Fruit fly (Drosophila melanogaster): ENCODE measurements around the gene CG4572.

CG4572 gene

DNA sequence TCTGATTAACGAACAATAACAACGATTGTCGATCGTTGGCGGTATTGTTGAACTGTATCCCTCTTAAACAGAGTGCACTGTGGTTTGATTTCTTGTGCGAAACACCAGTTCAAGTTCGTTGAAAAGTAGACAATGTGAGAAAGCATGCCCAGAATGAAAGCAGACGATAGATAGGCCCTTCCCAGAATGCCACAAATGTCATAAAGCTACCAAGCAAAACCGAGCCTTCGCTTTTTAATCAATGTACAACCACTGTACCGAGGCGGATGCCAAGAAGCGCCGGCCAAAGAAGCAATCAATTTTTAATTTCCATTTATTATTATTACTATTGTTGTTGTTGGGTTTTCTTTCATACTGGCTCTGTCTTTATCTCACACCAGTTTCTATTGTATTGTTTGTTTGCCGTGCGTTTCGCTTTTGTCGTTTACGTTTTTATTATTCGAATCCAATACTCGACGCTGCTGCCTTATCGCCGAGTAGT, 44.7 kb upstream of the CG4572 start (continued):
- TF ChIP-seq HLH3B (GFP tag; IDR thresholded peaks at IDR 0.05) (peak; percentile 87), CkIIα-i1 (GFP tag; IDR thresholded peaks at IDR 0.05) (0 out of 2 replicates have a peak, but pooled peaks have one; percentile 23), CG13775 (GFP tag; optimal IDR thresholded peaks at IDR 0.05) (peak; percentile 68), CG1529 (GFP tag; optimal IDR thresholded peaks at IDR 0.05) (peak; percentile 75), NFAT (GFP tag; IDR thresholded peaks at IDR 0.05) (peak; percentile 81), her (GFP tag; optimal IDR thresholded peaks at IDR 0.05) (peak; percentile 88), CG11085 (GFP tag; IDR thresholded peaks at IDR 0.05) (peak; percentile 66), sim (GFP tag; IDR thresholded peaks at IDR 0.05) (peak; percentile 60; the same call in 1 of the 2 replicates), Dad (GFP tag; optimal IDR thresholded peaks at IDR 0.05) (peak; percentile 74), knrl (GFP tag; IDR thresholded peaks at IDR 0.05; ENCODE audit: partially characterized antibody) (no peak), schlank (tag; optimal IDR thresholded peaks at IDR 0.05) (peak; percentile 49), Dip3 (GFP tag; optimal IDR thresholded peaks at IDR 0.05) (peak; percentile 51), az2 (GFP tag; optimal IDR thresholded peaks at IDR 0.05) (peak; percentile 89), Myb (GFP tag; optimal IDR thresholded peaks at IDR 0.05) (peak; percentile 65), D19B (GFP tag; optimal IDR thresholded peaks at IDR 0.05) (peak; percentile 62), CG11247 (GFP tag; IDR thresholded peaks at IDR 0.05) (peak; percentile 69), gro (GFP tag; optimal IDR thresholded peaks at IDR 0.05) (peak; percentile 87), emc (GFP tag; optimal IDR thresholded peaks at IDR 0.05) (peak; percentile 34), CG16815 (GFP tag; optimal IDR thresholded peaks at IDR 0.05) (peak; percentile 68), Meics (GFP tag; optimal IDR thresholded peaks at IDR 0.05) (peak; percentile 85), Asciz (GFP tag; optimal IDR thresholded peaks at IDR 0.05) (peak; percentile 72), inv (GFP tag; IDR thresholded peaks at IDR 0.05; ENCODE audit: partially characterized antibody) (no peak), Dek (tag; optimal IDR thresholded peaks at IDR 0.05) (peak; percentile 74), Dip2 (GFP tag; IDR thresholded peaks at IDR 0.05) (0 out of 2 replicates have a peak, but pooled peaks have one; percentile 36), CG8388 (GFP tag; optimal IDR thresholded peaks at IDR 0.05) (peak; percentile 73), CG13296 (GFP tag; optimal IDR thresholded peaks at IDR 0.05) (peak; percentile 53), CG14965 (GFP tag; optimal IDR thresholded peaks at IDR 0.05; ENCODE audit: borderline replicate concordance) (no peak), klu (GFP tag; IDR thresholded peaks at IDR 0.05) (peak; percentile 53; the same call in 1 of the 2 replicates), CG3838 (GFP tag; optimal IDR thresholded peaks at IDR 0.05) (peak; percentile 65), MESR4 (GFP tag; optimal IDR thresholded peaks at IDR 0.05) (no peak), CG12219 (GFP tag; optimal IDR thresholded peaks at IDR 0.05) (peak; percentile 87), dmrt99B (tag; optimal IDR thresholded peaks at IDR 0.05) (peak; percentile 89), ind (GFP tag; optimal IDR thresholded peaks at IDR 0.05) (peak; percentile 88), corto (GFP tag; optimal IDR thresholded peaks at IDR 0.05) (peak; percentile 26), gce (GFP tag; IDR thresholded peaks at IDR 0.05) (peak; percentile 88; the same call in 2 of the 3 replicates), sr (GFP tag; IDR thresholded peaks at IDR 0.05) (peak; percentile 43; the same call in 2 of the 3 replicates), CG11093 (GFP tag; IDR thresholded peaks at IDR 0.05) (0 out of 3 replicates have a peak, but pooled peaks have one; percentile 44), ranshi (GFP tag; IDR thresholded peaks at IDR 0.05) (peak; percentile 79), sc (optimal IDR thresholded peaks at IDR 0.05) (no peak), sc (GFP tag; optimal IDR thresholded peaks at IDR 0.05) (peak; percentile 61), CG10267 (tag; optimal IDR thresholded peaks at IDR 0.05) (peak; percentile 52), CG7963 (GFP tag; IDR thresholded peaks at IDR 0.05; ENCODE audit: partially characterized antibody) (no peak), tup (GFP tag; optimal IDR thresholded peaks at IDR 0.05) (peak; percentile 28), pum (GFP tag; optimal IDR thresholded peaks at IDR 0.05) (peak; percentile 64), so (GFP tag; IDR thresholded peaks at IDR 0.05) (peak; percentile 77), CG16813 (GFP tag; IDR thresholded peaks at IDR 0.05; ENCODE audit: partially characterized antibody) (no peak), CG12391 (tag; optimal IDR thresholded peaks at IDR 0.05) (peak; percentile 80), CG17328 (GFP tag; IDR thresholded peaks at IDR 0.05) (peak; percentile 91), Opbp (GFP tag; IDR thresholded peaks at IDR 0.05; ENCODE audit: partially characterized antibody) (no peak; the same call in 2 of the 3 replicates), crp (GFP tag; optimal IDR thresholded peaks at IDR 0.05) (no peak)
